Fruit fly (Drosophila melanogaster) whole organism, embryonic: Measurements from ENCODE around the gene Trpgamma.

Experiments used
- C15 ChIP-seq: fragments of 200-800 bp; sonication (Bioruptor generic); IDR thresholded peaks from 3 replicates; pipeline ENCODE4 v1.3.6; 2022; ENCODE audit warnings: missing biosample characterization, missing genetic modification characterization
- CG10431 ChIP-seq: fragments of 200-800 bp; sonication (Bioruptor generic); optimal IDR thresholded peaks from 3 replicates; lab custom pipeline; 2018; ENCODE audit warnings: missing biosample characterization, mild to moderate bottlenecking, missing genetic modification characterization
- CG10565 ChIP-seq: fragments of 200-800 bp; sonication (Bioruptor generic); optimal IDR thresholded peaks from 3 replicates; lab custom pipeline; 2016; ENCODE audit warnings: missing biosample characterization, mild to moderate bottlenecking, missing genetic modification characterization
- CG11504 ChIP-seq: fragments of 200-800 bp; sonication (Bioruptor generic); optimal IDR thresholded peaks from 3 replicates; lab custom pipeline; 2019; ENCODE audit warnings: missing biosample characterization, mild to moderate bottlenecking, missing genetic modification characterization, moderate library complexity
- CG12155 ChIP-seq: fragments of 200-800 bp; sonication (Bioruptor generic); optimal IDR thresholded peaks from 3 replicates; lab custom pipeline; 2016; ENCODE audit warnings: missing biosample characterization, missing genetic modification characterization
- CG13424 ChIP-seq: fragments of 200-800 bp; sonication (Bioruptor generic); optimal IDR thresholded peaks from 2 replicates; lab custom pipeline; 2019; ENCODE audit warnings: missing biosample characterization, mild to moderate bottlenecking, missing genetic modification characterization, moderate library complexity
- CG13775 ChIP-seq: fragments of 200-800 bp; sonication (Bioruptor generic); optimal IDR thresholded peaks from 3 replicates; lab custom pipeline; 2017; ENCODE audit warnings: missing biosample characterization, mild to moderate bottlenecking, missing genetic modification characterization
- CG15601 ChIP-seq: fragments of 200-800 bp; sonication (Bioruptor generic); optimal IDR thresholded peaks from 3 replicates; lab custom pipeline; 2019; ENCODE audit warnings: missing biosample characterization, mild to moderate bottlenecking, missing genetic modification characterization, moderate library complexity
- CG1602 ChIP-seq: fragments of 200-800 bp; sonication (Bioruptor generic); optimal IDR thresholded peaks from 3 replicates; lab custom pipeline; 2016; ENCODE audit warnings: missing biosample characterization, missing genetic modification characterization
- CG18011 ChIP-seq: fragments of 200-800 bp; sonication (Bioruptor generic); optimal IDR thresholded peaks from 2 replicates; lab custom pipeline; 2017; ENCODE audit warnings: missing biosample characterization, missing genetic modification characterization, mild to moderate bottlenecking, moderate library complexity, missing genotype
- CG18476 ChIP-seq: fragments of 200-800 bp; sonication (Bioruptor generic); optimal IDR thresholded peaks from 2 replicates; lab custom pipeline; 2016; ENCODE audit warnings: missing biosample characterization, mild to moderate bottlenecking, missing genetic modification characterization
- CG3065 ChIP-seq: fragments of 200-800 bp; sonication (Bioruptor generic); optimal IDR thresholded peaks from 2 replicates; lab custom pipeline; 2016; ENCODE audit warnings: missing biosample characterization, missing genetic modification characterization
- CG31224 ChIP-seq: fragments of 200-800 bp; sonication (Bioruptor generic); IDR thresholded peaks from 2 replicates; pipeline ENCODE4 v1.3.6; 2022; ENCODE audit warnings: missing biosample characterization, missing genetic modification characterization
- CG31441 ChIP-seq: fragments of 200-800 bp; sonication (Bioruptor generic); IDR thresholded peaks from 2 replicates; pipeline ENCODE4 v1.3.6; 2022; ENCODE audit warnings: missing biosample characterization, missing genetic modification characterization
- CG32532 ChIP-seq: fragments of 200-800 bp; sonication (Bioruptor generic); IDR thresholded peaks from 2 replicates; pipeline ENCODE4 v1.3.6; 2022; ENCODE audit warnings: missing biosample characterization, missing genetic modification characterization
- CG4854 ChIP-seq: fragments of 200-800 bp; sonication (Bioruptor generic); optimal IDR thresholded peaks from 2 replicates; lab custom pipeline; 2016; ENCODE audit warnings: missing biosample characterization, missing genetic modification characterization, inconsistent platforms
- CG6689 ChIP-seq: fragments of 200-800 bp; sonication (Bioruptor generic); IDR thresholded peaks from 2 replicates; pipeline ENCODE4 v1.3.6; 2022; ENCODE audit warnings: missing biosample characterization, missing genetic modification characterization
- CG8478 ChIP-seq: fragments of >200 bp; optimal IDR thresholded peaks from 2 replicates; lab custom pipeline; 2018
- CG9727 ChIP-seq: fragments of 200-800 bp; sonication (Bioruptor generic); optimal IDR thresholded peaks from 3 replicates; lab custom pipeline; 2017; ENCODE audit warnings: missing biosample characterization, mild to moderate bottlenecking, missing genetic modification characterization
- CoRest ChIP-seq: fragments of 200-800 bp; sonication (Bioruptor generic); optimal IDR thresholded peaks from 3 replicates; lab custom pipeline; 2018; ENCODE audit warnings: missing biosample characterization, mild to moderate bottlenecking, missing genetic modification characterization, moderate library complexity
- CrebB ChIP-seq: fragments of 200-800 bp; sonication (Bioruptor generic); optimal IDR thresholded peaks from 3 replicates; lab custom pipeline; 2018; ENCODE audit warnings: missing biosample characterization, mild to moderate bottlenecking, missing genetic modification characterization
- Dip3 ChIP-seq: fragments of 200-800 bp; sonication (Bioruptor generic); optimal IDR thresholded peaks from 3 replicates; lab custom pipeline; 2016; ENCODE audit warnings: missing biosample characterization, missing genetic modification characterization
- Dp ChIP-seq: fragments of 200-800 bp; sonication (Bioruptor generic); optimal IDR thresholded peaks from 2 replicates; lab custom pipeline; 2018; ENCODE audit warnings: missing biosample characterization, mild to moderate bottlenecking, missing genetic modification characterization, moderate library complexity
- Drgx ChIP-seq: fragments of 200-800 bp; sonication (Bioruptor generic); IDR thresholded peaks from 2 replicates; pipeline ENCODE4 v1.3.6; 2022; ENCODE audit warnings: missing biosample characterization, missing genetic modification characterization
- E2f2 ChIP-seq: fragments of 200-800 bp; sonication (Bioruptor generic); IDR thresholded peaks from 2 replicates; pipeline ENCODE4 v1.3.6; 2022; ENCODE audit warnings: missing biosample characterization, missing genetic modification characterization
- Fer2 ChIP-seq: fragments of 200-800 bp; sonication (Bioruptor generic); optimal IDR thresholded peaks from 2 replicates; lab custom pipeline; 2018; ENCODE audit warnings: missing biosample characterization, mild to moderate bottlenecking, missing genetic modification characterization, moderate library complexity
- HHEX ChIP-seq: fragments of 200-800 bp; sonication (Bioruptor generic); optimal IDR thresholded peaks from 3 replicates; lab custom pipeline; 2017; ENCODE audit warnings: missing biosample characterization, mild to moderate bottlenecking, missing genetic modification characterization, missing genetic modification reagents
- NFAT ChIP-seq: fragments of 200-800 bp; sonication (Bioruptor generic); IDR thresholded peaks from 2 replicates; pipeline ENCODE4 v1.3.6; 2022; ENCODE audit warnings: missing biosample characterization, missing genetic modification characterization
- Nf-YB ChIP-seq: fragments of 200-800 bp; sonication (Bioruptor generic); optimal IDR thresholded peaks from 3 replicates; lab custom pipeline; 2019; ENCODE audit warnings: missing biosample characterization, mild to moderate bottlenecking, missing genetic modification characterization, moderate library complexity
- Usf ChIP-seq: fragments of 200-800 bp; sonication (Bioruptor generic); optimal IDR thresholded peaks from 2 replicates; lab custom pipeline; 2017; ENCODE audit warnings: missing genotype, missing biosample characterization, missing genetic modification characterization
- ac ChIP-seq: fragments of 200-800 bp; sonication (Bioruptor generic); optimal IDR thresholded peaks from 3 replicates; lab custom pipeline; 2017; ENCODE audit warnings: missing biosample characterization, mild to moderate bottlenecking, missing genetic modification characterization
- ap ChIP-seq: fragments of 200-800 bp; sonication (Bioruptor generic); IDR thresholded peaks from 2 replicates; pipeline ENCODE4 v1.3.6; 2022; ENCODE audit warnings: missing biosample characterization, missing genetic modification characterization
- crp ChIP-seq, 2 experiments: fragments of 200-800 bp; sonication (Bioruptor generic); optimal IDR thresholded peaks; 2 replicates in 1 of 2; 3 replicates in 1 of 2; lab custom pipeline; 2017; ENCODE audit warnings: missing biosample characterization in 2 of 2, missing genetic modification characterization in 2 of 2, mild to moderate bottlenecking in 1 of 2, moderate library complexity in 1 of 2
- cwo ChIP-seq: fragments of 200-800 bp; sonication (Bioruptor generic); optimal IDR thresholded peaks from 3 replicates; lab custom pipeline; 2017; ENCODE audit warnings: missing biosample characterization, missing genetic modification characterization, mild to moderate bottlenecking, moderate library complexity, missing genetic modification reagents
- fu2 ChIP-seq: fragments of 200-800 bp; sonication (Bioruptor generic); optimal IDR thresholded peaks from 2 replicates; lab custom pipeline; 2016; ENCODE audit warnings: missing biosample characterization, missing genetic modification characterization
- gt ChIP-seq: fragments of 200-800 bp; sonication (Bioruptor generic); IDR thresholded peaks from 2 replicates; pipeline ENCODE4 v1.3.6; 2022; ENCODE audit warnings: missing biosample characterization, missing genetic modification characterization
- hth ChIP-seq: fragments of >200 bp; optimal IDR thresholded peaks from 2 replicates; lab custom pipeline; 2017; ENCODE audit warnings: inconsistent platforms
- ind ChIP-seq: fragments of 200-800 bp; sonication (Bioruptor generic); optimal IDR thresholded peaks from 3 replicates; lab custom pipeline; 2016; ENCODE audit warnings: missing biosample characterization, missing genetic modification characterization
- lab ChIP-seq: fragments of 200-800 bp; sonication (Bioruptor generic); optimal IDR thresholded peaks from 3 replicates; lab custom pipeline; 2017; ENCODE audit warnings: missing biosample characterization, missing genetic modification characterization, mild to moderate bottlenecking, moderate library complexity, missing genetic modification reagents
- lov ChIP-seq, 2 experiments: fragments of 200-800 bp in 1 of 2; fragments of >200 bp in 1 of 2; sonication (Bioruptor generic) in 1 of 2; IDR thresholded peaks in 1 of 2; optimal IDR thresholded peaks in 1 of 2; 2 replicates in 1 of 2; 3 replicates in 1 of 2; pipeline versions ENCODE4 v1.3.6 to Lab custom; 2017 to 2022; ENCODE audit warnings: missing biosample characterization in 1 of 2, missing genetic modification characterization in 1 of 2
- odd ChIP-seq: fragments of 200-800 bp; sonication (Bioruptor generic); optimal IDR thresholded peaks from 2 replicates; lab custom pipeline; 2017; ENCODE audit warnings: missing biosample characterization, mild to moderate bottlenecking, missing genetic modification characterization
- onecut ChIP-seq: fragments of 200-800 bp; sonication (Bioruptor generic); IDR thresholded peaks from 2 replicates; pipeline ENCODE4 v1.3.6; 2022; ENCODE audit warnings: missing biosample characterization, missing genetic modification characterization
- pnt ChIP-seq: fragments of 200-800 bp; sonication (Bioruptor generic); optimal IDR thresholded peaks from 3 replicates; lab custom pipeline; 2016; ENCODE audit warnings: missing biosample characterization, missing genetic modification characterization
- row ChIP-seq: fragments of 200-800 bp; sonication (Bioruptor generic); IDR thresholded peaks from 3 replicates; pipeline ENCODE4 v1.3.6; 2022; ENCODE audit warnings: missing biosample characterization, missing genetic modification characterization
- slou ChIP-seq: fragments of 200-800 bp; sonication (Bioruptor generic); optimal IDR thresholded peaks from 3 replicates; lab custom pipeline; 2016; ENCODE audit warnings: missing biosample characterization, missing genetic modification characterization
- sqz ChIP-seq: fragments of 200-800 bp; sonication (Bioruptor generic); optimal IDR thresholded peaks from 3 replicates; lab custom pipeline; 2018; ENCODE audit warnings: missing biosample characterization, mild to moderate bottlenecking, missing genetic modification characterization
- trem ChIP-seq: fragments of 200-800 bp; optimal IDR thresholded peaks from 3 replicates; lab custom pipeline; 2019; ENCODE audit warnings: missing biosample characterization, mild to moderate bottlenecking, missing genetic modification characterization, moderate library complexity
- vnd ChIP-seq: fragments of 200-800 bp; sonication (Bioruptor generic); IDR thresholded peaks from 3 replicates; pipeline ENCODE4 v1.3.6; 2022; ENCODE audit warnings: missing biosample characterization, missing genetic modification characterization; ENCODE audit not compliant: partially characterized antibody
- zen ChIP-seq: fragments of 200-800 bp; sonication (Bioruptor generic); optimal IDR thresholded peaks from 3 replicates; lab custom pipeline; 2018; ENCODE audit warnings: missing biosample characterization, mild to moderate bottlenecking, missing genetic modification characterization, moderate library complexity

Trpgamma gene

DNA sequence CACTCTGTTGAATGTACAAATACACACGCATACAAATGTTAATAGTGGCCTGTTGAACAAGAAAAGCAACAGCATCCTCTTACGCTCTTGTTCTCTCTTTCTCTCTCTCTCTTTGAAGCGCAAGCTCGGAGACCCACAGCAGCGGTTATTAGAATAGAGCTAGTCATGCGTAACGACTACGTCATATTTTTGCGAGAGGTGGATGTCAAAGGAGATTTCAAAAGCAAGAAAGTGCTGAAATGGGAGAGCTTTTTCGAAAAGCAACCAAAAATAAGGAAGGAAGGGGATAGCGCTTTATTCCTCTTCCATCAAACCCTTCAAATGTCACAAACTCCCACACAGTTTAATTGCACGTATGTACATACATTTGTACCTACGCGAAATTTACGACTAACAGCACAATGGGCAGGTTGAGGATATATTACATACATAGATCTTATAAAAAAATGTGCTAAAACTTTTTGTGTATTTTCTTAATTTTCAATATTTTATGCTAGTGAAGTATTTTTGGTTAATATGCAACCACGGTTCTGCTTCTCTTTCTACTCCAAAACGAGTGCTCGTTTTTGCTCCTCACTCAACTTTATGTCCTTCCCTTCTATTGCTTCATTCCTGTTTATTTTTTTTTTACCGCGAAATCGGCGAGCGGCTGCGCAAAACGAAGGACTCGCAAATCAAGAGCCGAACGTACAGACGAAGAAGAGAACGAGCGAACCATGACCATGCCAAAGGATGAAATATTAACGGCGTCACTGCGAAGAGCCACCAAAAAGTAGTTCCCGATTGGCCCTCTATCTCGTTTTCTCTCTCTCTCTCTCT is 13.5 kb upstream of the Trpgamma start (continued):
- TF ChIP-seq CG3065 (GFP tag; lab: Kevin White, UChicago) (no peak), hth (lab: Kevin White, UChicago) (no peak), CG31441 (GFP tag; lab: Robert Waterston, UW) (no peak), CoRest (peak; percentile 45), Fer2 (tag; lab: Kevin White, UChicago) (no peak), CG13424 (tag; lab: Kevin White, UChicago) (peak; percentile 30), CG10565 (GFP tag; lab: Kevin White, UChicago) (no peak), CG4854 (GFP tag; lab: Kevin White, UChicago) (peak; percentile 14), CG6689 (GFP tag; lab: Robert Waterston, UW) (no peak), lab (GFP tag; lab: Kevin White, UChicago) (peak; percentile 27), ind (GFP tag; lab: Kevin White, UChicago) (no peak), fu2 (GFP tag; lab: Kevin White, UChicago) (no peak), C15 (GFP tag; lab: Robert Waterston, UW) (no peak), onecut (GFP tag; lab: Robert Waterston, UW) (0 out of 2 replicates have a peak, but pooled peaks have one; percentile 18), ap (GFP tag; lab: Robert Waterston, UW) (no peak), CG9727 (GFP tag; lab: Kevin White, UChicago) (peak; percentile 49), Dp (no peak), sqz (peak; percentile 10), zen (tag; lab: Kevin White, UChicago) (no peak), odd (GFP tag; lab: Kevin White, UChicago) (no peak), ac (GFP tag; lab: Kevin White, UChicago) (no peak), CG18011 (GFP tag; lab: Kevin White, UChicago) (peak; percentile 3), CG8478 (lab: Kevin White, UChicago) (no peak), lov (optimal IDR thresholded peaks at IDR 0.05; lab: Kevin White, UChicago) (no peak), lov (GFP tag; IDR thresholded peaks at IDR 0.05; lab: Robert Waterston, UW) (no peak), gt (GFP tag; lab: Robert Waterston, UW) (no peak), Usf (no peak), CG32532 (GFP tag; lab: Robert Waterston, UW) (no peak), cwo (GFP tag; lab: Kevin White, UChicago) (no peak), vnd (GFP tag; lab: Robert Waterston, UW) (no peak), Drgx (GFP tag; lab: Robert Waterston, UW) (no peak), slou (GFP tag; lab: Kevin White, UChicago) (no peak), CG11504 (tag; lab: Kevin White, UChicago) (peak; percentile 57), CrebB (tag; lab: Kevin White, UChicago) (no peak), crp (GFP tag; optimal IDR thresholded peaks at IDR 0.05; lab: Kevin White, UChicago) (no peak), CG15601 (tag; lab: Kevin White, UChicago) (no peak), CG18476 (GFP tag; lab: Kevin White, UChicago) (no peak), CG1602 (peak; percentile 10), HHEX (GFP tag; lab: Kevin White, UChicago) (no peak), row (GFP tag; lab: Robert Waterston, UW) (peak; percentile 72), Dip3 (GFP tag; lab: Kevin White, UChicago) (no peak), pnt (GFP tag; lab: Kevin White, UChicago) (no peak), NFAT (GFP tag; lab: Robert Waterston, UW) (no peak), E2f2 (GFP tag; lab: Robert Waterston, UW) (0 out of 2 replicates have a peak, but pooled peaks have one; percentile 22), CG12155 (GFP tag; lab: Kevin White, UChicago) (peak; percentile 33), trem (tag; lab: Kevin White, UChicago) (no peak), Nf-YB (GFP tag; lab: Kevin White, UChicago) (peak; percentile 39), CG10431 (no peak), CG13775 (GFP tag; lab: Kevin White, UChicago) (peak; percentile 45), CG31224 (GFP tag; lab: Robert Waterston, UW) (no peak)
